Fruit fly (Drosophila melanogaster): ENCODE measurements around the gene Cyp316a1.

DNA sequence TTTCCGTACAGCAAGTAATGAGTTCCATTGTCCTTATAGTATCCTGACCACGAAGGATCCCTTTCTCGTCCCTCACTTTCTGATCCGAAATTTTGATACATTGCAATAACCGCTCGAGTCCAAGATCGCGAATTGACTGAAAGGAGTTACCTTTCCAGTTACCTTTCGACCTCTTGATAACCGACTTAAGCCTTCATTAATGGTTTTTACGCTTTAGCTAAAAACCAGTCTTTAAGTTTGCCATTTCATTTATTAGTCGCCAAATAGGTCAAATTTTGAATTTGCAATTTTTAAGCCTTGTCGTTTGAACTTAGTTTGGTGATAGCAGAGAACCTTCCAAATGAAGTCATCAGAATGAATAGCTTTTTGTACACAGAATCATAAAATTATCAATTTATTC is 50.7 kb downstream of the Cyp316a1 start, which contains the start of gene CG32376:
- TF ChIP-seq cwo (GFP tag; optimal IDR thresholded peaks at IDR 0.05), result no peak
- TF ChIP-seq CG8478 (optimal IDR thresholded peaks at IDR 0.05), result no peak
- no peak for TF ChIP-seq CG12236 (GFP tag; optimal IDR thresholded peaks at IDR 0.05)
- TF ChIP-seq CG3838 (GFP tag; optimal IDR thresholded peaks at IDR 0.05), result no peak
- no peak for TF ChIP-seq Lim3 (GFP tag; IDR thresholded peaks at IDR 0.05)
- no peak for TF ChIP-seq CG15696 (tag; optimal IDR thresholded peaks at IDR 0.05)
